Worm (Caenorhabditis elegans): ENCODE results near the gene dhs-19.

DNA sequence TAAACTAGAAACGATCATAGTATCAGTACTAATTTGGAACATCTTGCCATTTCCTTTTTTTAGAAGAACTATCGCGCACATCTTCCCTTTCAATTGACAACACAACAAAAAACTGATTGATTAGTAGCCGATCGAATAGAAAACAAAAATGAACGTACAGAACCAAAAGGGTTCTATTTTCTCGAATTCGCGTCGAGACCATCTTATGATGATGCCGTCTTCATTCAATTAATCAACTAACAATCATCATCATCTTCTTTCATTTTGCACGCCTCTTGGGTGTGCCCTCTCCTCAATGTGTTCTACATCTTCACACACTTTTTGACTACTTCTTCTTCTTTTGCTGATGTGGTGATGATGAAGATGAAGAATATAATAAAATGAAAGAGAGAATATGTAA lies 9.5 kb upstream of the dhs-19 start:
- TF ChIP-seq snpc-4 (tag; optimal IDR thresholded peaks at IDR 0.05) (no peak), skn-1 (tag; optimal IDR thresholded peaks at IDR 0.05) (no peak), pqm-1 (tag; optimal IDR thresholded peaks at IDR 0.05) (no peak), sea-2 (GFP tag; optimal IDR thresholded peaks at IDR 0.05) (no peak), ama-1 (optimal IDR thresholded peaks at IDR 0.05) (no peak), aly-2 (tag; optimal IDR thresholded peaks at IDR 0.05) (no peak), pha-4 (tag; optimal IDR thresholded peaks at IDR 0.05) (no peak), nhr-77 (tag; optimal IDR thresholded peaks at IDR 0.05) (no peak)
